Worm (Caenorhabditis elegans) whole organism, L4/young adult: Measurements from ENCODE around the gene prdx-6.

Experiments used
- W03F9.2 ChIP-seq: fragments of 150-350 bp; optimal IDR thresholded peaks from 2 replicates; lab custom pipeline; 2014; ENCODE audit warnings: missing biosample characterization, missing genetic modification characterization
- dao-5 ChIP-seq: sonication (generic microtip); optimal IDR thresholded peaks from 2 replicates; lab custom pipeline; 2016; ENCODE audit warnings: missing genotype, missing genetic modification characterization, moderate library complexity, missing compliant biosample characterization
- him-1 ChIP-seq: sonication (generic microtip); optimal IDR thresholded peaks from 2 replicates; lab custom pipeline; 2016; ENCODE audit warnings: missing genotype, missing genetic modification reagents, missing genetic modification characterization, missing compliant biosample characterization

- TF ChIP-seq W03F9.2 (tag; lab: Kevin White, UChicago) (no peak), him-1 (tag; lab: Kevin White, UChicago) (no peak), dao-5 (tag; lab: Kevin White, UChicago) (no peak)
Measured at ce11 chrIV:261607-262006, 43.3 kb downstream of the prdx-6 start, which contains the start of gene pqbp-1.1.
